Worm (Caenorhabditis elegans) whole organism, L2 larva: ENCODE measurements around the gene Y119D3B.14.

Source experiments
- alr-1 ChIP-seq: fragments of 150-350 bp; optimal IDR thresholded peaks from 2 replicates; lab custom pipeline; 2014; ENCODE audit warnings: missing biosample characterization, missing genetic modification characterization
- ceh-82 ChIP-seq: fragments of 150-350 bp; optimal IDR thresholded peaks from 2 replicates; lab custom pipeline; 2014; ENCODE audit warnings: missing biosample characterization, missing genetic modification characterization
- egl-27 ChIP-seq: sonication (generic microtip); optimal IDR thresholded peaks from 3 replicates; lab custom pipeline; 2017; ENCODE audit warnings: missing biosample characterization, missing genetic modification reagents, missing genetic modification characterization
- fos-1 ChIP-seq: fragments of 150-350 bp; optimal IDR thresholded peaks from 2 replicates; lab custom pipeline; 2014; ENCODE audit warnings: missing biosample characterization, missing genetic modification characterization
- lin-11 ChIP-seq: fragments of 150-350 bp; sonication (generic microtip); optimal IDR thresholded peaks from 2 replicates; lab custom pipeline; 2014; ENCODE audit warnings: missing biosample characterization, missing genetic modification characterization, inconsistent platforms, mixed read lengths
- mdl-1 ChIP-seq, 2 experiments: fragments of 150-350 bp in 1 of 2; sonication (generic microtip) in 1 of 2; optimal IDR thresholded peaks; 2 replicates each; lab custom pipeline; 2017; ENCODE audit warnings: missing biosample characterization in 2 of 2, missing genetic modification characterization in 2 of 2
- nhr-11 ChIP-seq: fragments of 150-350 bp; optimal IDR thresholded peaks from 2 replicates; lab custom pipeline; 2014; ENCODE audit warnings: missing biosample characterization, missing genetic modification characterization
- nhr-23 ChIP-seq: fragments of 150-350 bp; optimal IDR thresholded peaks from 2 replicates; lab custom pipeline; 2014; ENCODE audit warnings: missing biosample characterization, missing genetic modification reagents, missing genetic modification characterization
- nhr-237 ChIP-seq: fragments of 150-350 bp; optimal IDR thresholded peaks from 2 replicates; lab custom pipeline; 2014; ENCODE audit warnings: missing biosample characterization, missing genetic modification characterization
- unc-62 ChIP-seq: fragments of 150-350 bp; optimal IDR thresholded peaks from 2 replicates; lab custom pipeline; 2014; ENCODE audit warnings: missing biosample characterization, missing genetic modification reagents, missing genetic modification characterization

- TF ChIP-seq nhr-11 (tag; lab: Kevin White, UChicago): no peak
- peak; percentile 34 for TF ChIP-seq fos-1 (tag; lab: Kevin White, UChicago)
- TF ChIP-seq nhr-237 (tag; lab: Kevin White, UChicago): no peak
- TF ChIP-seq nhr-23 (tag; lab: Kevin White, UChicago): no peak
- TF ChIP-seq unc-62 (GFP tag; lab: Kevin White, UChicago): no peak
- no peak for TF ChIP-seq egl-27 (tag; lab: Kevin White, UChicago)
- TF ChIP-seq lin-11 (tag; lab: Kevin White, UChicago): no peak
- no peak for TF ChIP-seq alr-1 (tag; lab: Kevin White, UChicago)
- TF ChIP-seq ceh-82 (tag; lab: Kevin White, UChicago): no peak
- TF ChIP-seq mdl-1 (tag; optimal IDR thresholded peaks at IDR 0.05; lab: Kevin White, UChicago): no peak
Observed at ce11 chrIII:1226256-1226655, 32.6 kb upstream of the Y119D3B.14 start.
